Worm (Caenorhabditis elegans): ENCODE measurements around the gene far-1.

DNA sequence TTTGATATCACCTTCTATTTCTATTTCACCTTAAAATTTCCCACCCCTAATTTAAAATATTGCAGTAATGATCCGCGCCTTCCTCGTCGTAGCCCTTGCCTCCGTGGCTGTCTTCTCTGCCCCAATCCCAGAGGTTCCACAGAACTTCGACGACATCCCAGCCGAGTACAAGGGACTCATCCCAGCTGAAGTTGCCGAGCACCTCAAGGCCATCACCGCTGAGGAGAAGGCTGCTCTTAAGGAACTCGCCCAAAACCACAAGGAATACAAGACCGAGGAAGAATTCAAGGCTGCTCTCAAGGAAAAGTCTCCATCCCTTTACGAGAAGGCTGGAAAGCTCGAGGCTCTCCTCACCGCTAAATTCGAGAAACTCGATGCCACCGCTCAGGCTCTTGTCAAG lies 784 bp upstream of the far-1 start, which contains the start of gene far-2:
- no peak for TF ChIP-seq ama-1 (optimal IDR thresholded peaks at IDR 0.05)
- TF ChIP-seq nhr-28 (tag; optimal IDR thresholded peaks at IDR 0.05) = no peak
